Worm (Caenorhabditis elegans) whole organism, late embryonic: Measurements from ENCODE around the gene sri-66.
A peak's percentile ranks its signal among the peaks of the same experiment; 100 is the strongest.

Experiments
- K02D7.2 ChIP-seq: sonication (generic microtip); optimal IDR thresholded peaks from 2 replicates; lab custom pipeline; 2017; ENCODE audit warnings: mild to moderate bottlenecking, missing genetic modification characterization, missing compliant biosample characterization
- K09A11.1 ChIP-seq: sonication (generic microtip); optimal IDR thresholded peaks from 2 replicates; lab custom pipeline; 2017; ENCODE audit warnings: antibody characterized with exemption, mild to moderate bottlenecking, missing genetic modification characterization, missing compliant biosample characterization; ENCODE audit not compliant: insufficient read depth
- dve-1 ChIP-seq: sonication (generic microtip); optimal IDR thresholded peaks from 2 replicates; lab custom pipeline; 2017; ENCODE audit warnings: antibody characterized with exemption, mild to moderate bottlenecking, missing genetic modification characterization, missing compliant biosample characterization
- elt-2 ChIP-seq: sonication (generic microtip); optimal IDR thresholded peaks from 2 replicates; lab custom pipeline; 2016; ENCODE audit warnings: missing genetic modification reagents, missing genetic modification characterization, missing compliant biosample characterization
- fkh-6 ChIP-seq: sonication (generic microtip); optimal IDR thresholded peaks from 2 replicates; lab custom pipeline; 2016; ENCODE audit warnings: missing genetic modification characterization, missing compliant biosample characterization
- hlh-30 ChIP-seq: sonication (generic microtip); optimal IDR thresholded peaks from 2 replicates; lab custom pipeline; 2017; ENCODE audit warnings: antibody characterized with exemption, missing genetic modification characterization, missing compliant biosample characterization; ENCODE audit not compliant: insufficient read depth
- pha-2 ChIP-seq: sonication (generic microtip); optimal IDR thresholded peaks from 2 replicates; lab custom pipeline; 2017; ENCODE audit warnings: mild to moderate bottlenecking, missing genetic modification characterization, missing compliant biosample characterization
- pros-1 ChIP-seq: fragments of 150-350 bp; optimal IDR thresholded peaks from 2 replicates; lab custom pipeline; 2014; ENCODE audit warnings: missing biosample characterization, missing genetic modification reagents, missing genetic modification characterization
- sox-2 ChIP-seq: fragments of 200-800 bp; sonication (Bioruptor generic); IDR thresholded peaks from 2 replicates; pipeline ENCODE4 v1.3.6; 2022; ENCODE audit warnings: missing genetic modification reagents, missing genetic modification characterization, missing compliant biosample characterization
- unc-42 ChIP-seq: sonication (generic microtip); optimal IDR thresholded peaks from 2 replicates; lab custom pipeline; 2016; ENCODE audit warnings: missing genotype, missing genetic modification characterization, missing compliant biosample characterization

ce11 chrV:17014050-17014449 is 46.0 kb upstream of the sri-66 start, which contains the start of gene clc-13:
- TF ChIP-seq sox-2: no peak
- peak; percentile 89 for TF ChIP-seq elt-2 (tag; lab: Kevin White, UChicago)
- TF ChIP-seq pha-2 (tag; lab: Kevin White, UChicago): no peak
- TF ChIP-seq unc-42 (tag; lab: Kevin White, UChicago): no peak
- no peak for TF ChIP-seq K02D7.2 (tag; lab: Kevin White, UChicago)
- no peak for TF ChIP-seq K09A11.1 (tag; lab: Kevin White, UChicago)
- no peak for TF ChIP-seq fkh-6 (tag; lab: Kevin White, UChicago)
- TF ChIP-seq pros-1 (tag; lab: Kevin White, UChicago): no peak
- TF ChIP-seq dve-1 (tag; lab: Kevin White, UChicago): no peak
- TF ChIP-seq hlh-30 (tag; lab: Kevin White, UChicago): no peak
